Fruit fly (Drosophila melanogaster): ENCODE results near the gene RhoGEF64C.

The RhoGEF64C gene

DNA sequence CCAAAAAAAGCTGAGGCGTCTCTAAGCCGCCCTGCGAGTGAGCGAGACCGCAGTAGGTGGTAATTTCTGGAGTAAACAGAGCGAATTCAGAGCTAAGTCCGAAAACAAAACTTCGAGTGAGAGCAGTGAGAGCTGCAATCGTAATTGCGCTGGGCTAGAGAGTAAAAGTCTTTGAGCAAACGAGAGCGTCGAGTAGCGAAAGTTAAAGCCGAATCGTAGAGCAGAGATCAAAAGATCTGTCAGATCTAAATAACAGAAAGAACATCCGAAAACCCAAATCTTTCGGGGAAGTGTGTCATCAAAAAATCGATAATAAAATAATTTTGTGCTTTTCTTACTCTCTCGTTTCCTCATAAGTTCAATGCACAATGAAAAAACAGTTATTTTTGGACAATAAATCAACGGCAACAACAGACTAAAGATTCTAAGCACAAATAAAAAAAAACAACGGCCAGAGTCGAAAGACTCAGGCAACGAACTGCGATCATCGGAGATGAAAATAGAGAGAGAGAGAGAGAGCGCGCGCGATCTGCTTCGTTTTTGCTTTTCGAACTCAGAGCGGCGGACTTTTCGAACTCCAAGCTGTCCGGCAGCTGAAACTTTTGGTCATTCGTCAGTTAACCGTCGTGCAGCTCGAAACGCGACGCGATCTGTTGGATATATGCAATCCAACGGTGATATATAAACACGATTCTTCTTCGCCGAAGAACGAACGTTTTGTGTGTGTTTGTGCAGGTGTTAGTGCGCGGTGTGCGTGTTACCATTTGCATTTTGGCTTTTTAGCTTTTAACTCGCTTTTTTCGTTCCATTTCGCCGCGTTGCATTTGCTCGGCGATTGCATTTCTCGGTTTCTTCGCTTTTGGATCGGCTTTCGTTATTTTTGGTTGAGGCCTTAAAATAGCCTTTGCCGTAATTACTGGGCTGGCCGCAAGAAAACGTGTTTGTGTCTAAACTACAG lies at the start of gene RhoGEF64C:
Gene RhoGEF64C, plus strand, starts transcription at position 607 of the 958 bp plus-strand sequence.
- TF ChIP-seq CG17801 (GFP tag; optimal IDR thresholded peaks at IDR 0.05; ENCODE audit: partially characterized antibody), result no peak

- TF ChIP-seq CG17801 (GFP tag; optimal IDR thresholded peaks at IDR 0.05; ENCODE audit: partially characterized antibody), result no peak
Measured at dm6 chr3L:4647976-4648375, 44.6 kb upstream of the RhoGEF64C start, which contains the start of gene TTLL1B. TTLL1B (plus strand) TSS chr3L:4648276.

dm6 chr3L:4667289-4667688 lies 25.3 kb upstream of the RhoGEF64C start, which contains the start of gene CG32236:
CG32236 (minus strand) TSS chr3L:4667389.
- TF ChIP-seq CG17801 (GFP tag; optimal IDR thresholded peaks at IDR 0.05; ENCODE audit: partially characterized antibody), result no peak

DNA sequence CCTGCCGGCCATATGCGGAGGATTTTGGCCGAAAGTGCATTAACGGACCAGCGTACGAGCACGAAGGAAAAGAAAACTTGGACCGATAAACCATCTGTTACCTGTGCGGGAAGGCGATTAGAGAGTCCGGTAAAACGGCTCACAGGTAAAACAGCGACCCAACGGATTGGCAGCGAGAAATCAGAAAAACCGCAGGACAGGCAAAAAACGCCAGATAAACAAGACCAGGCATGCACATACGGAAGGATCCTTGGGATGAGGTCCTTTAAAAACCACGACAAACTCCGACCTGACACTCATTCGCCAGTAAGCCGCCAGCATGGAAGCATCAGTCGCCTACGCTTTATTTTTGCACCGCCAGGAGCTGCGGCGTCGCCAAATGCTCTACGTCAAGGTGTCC lies 15.1 kb upstream of the RhoGEF64C start, which contains the start of gene CG34266:
Gene CG34266, plus strand, starts transcription at position 301 of the 400 bp plus-strand sequence.
- no peak for TF ChIP-seq CG17801 (GFP tag; optimal IDR thresholded peaks at IDR 0.05; ENCODE audit: partially characterized antibody)

- no peak for TF ChIP-seq CG17801 (GFP tag; optimal IDR thresholded peaks at IDR 0.05; ENCODE audit: partially characterized antibody)
Measured at dm6 chr3L:4679063-4679462, 13.5 kb upstream of the RhoGEF64C start.

- TF ChIP-seq CG17801 (GFP tag; optimal IDR thresholded peaks at IDR 0.05; ENCODE audit: partially characterized antibody), result no peak
Measured at dm6 chr3L:4684622-4685276, 7.8 kb upstream of the RhoGEF64C start.

DNA sequence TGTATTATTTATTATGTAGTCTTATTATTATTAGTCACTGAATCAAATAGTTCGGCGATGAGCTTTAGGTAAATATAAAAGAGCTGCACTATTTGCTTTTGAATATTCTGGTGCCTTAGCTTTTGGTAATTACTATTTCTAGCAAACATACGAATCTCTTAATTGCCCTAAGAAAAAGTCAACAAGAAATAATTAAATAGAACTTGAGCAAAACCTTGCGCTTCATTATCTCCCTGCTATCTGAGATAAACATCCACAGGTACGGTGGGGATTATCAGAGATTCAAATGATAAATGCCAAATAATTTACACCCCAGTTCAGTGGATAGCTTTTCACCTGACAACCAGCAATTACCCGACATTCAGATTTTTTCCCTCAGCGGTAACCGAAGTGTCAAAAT lies 6.5 kb upstream of the RhoGEF64C start:
- TF ChIP-seq CG17801 (GFP tag; optimal IDR thresholded peaks at IDR 0.05; ENCODE audit: partially characterized antibody), result no peak

- no peak for TF ChIP-seq CG17801 (GFP tag; optimal IDR thresholded peaks at IDR 0.05; ENCODE audit: partially characterized antibody)
Measured at dm6 chr3L:4686609-4687008, 6.0 kb upstream of the RhoGEF64C start.

dm6 chr3L:4687133-4687532 lies 5.5 kb upstream of the RhoGEF64C start, which contains the start of gene axo:
axo (minus strand) TSS chr3L:4687317.
- TF ChIP-seq CG17801 (GFP tag; optimal IDR thresholded peaks at IDR 0.05; ENCODE audit: partially characterized antibody), result no peak

dm6 chr3L:4688674-4689073 lies 3.9 kb upstream of the RhoGEF64C start, which contains the start of gene CG7514:
CG7514 (minus strand) TSS chr3L:4688774.
- no peak for TF ChIP-seq CG17801 (GFP tag; optimal IDR thresholded peaks at IDR 0.05; ENCODE audit: partially characterized antibody)

- no peak for TF ChIP-seq CG17801 (GFP tag; optimal IDR thresholded peaks at IDR 0.05; ENCODE audit: partially characterized antibody)
Measured at dm6 chr3L:4689970-4690369, 2.6 kb upstream of the RhoGEF64C start, which contains the start of gene CG18418. CG18418 (minus strand) TSS chr3L:4690070.

- no peak for TF ChIP-seq CG17801 (GFP tag; optimal IDR thresholded peaks at IDR 0.05; ENCODE audit: partially characterized antibody)
Measured at dm6 chr3L:4690698-4691097, 1.9 kb upstream of the RhoGEF64C start.

- no peak for TF ChIP-seq CG17801 (GFP tag; optimal IDR thresholded peaks at IDR 0.05; ENCODE audit: partially characterized antibody)
Measured at dm6 chr3L:4691775-4692174, 808 bp upstream of the RhoGEF64C start.

dm6 chr3L:4694823-4695222 lies 2.2 kb downstream of the RhoGEF64C start, which contains the start of gene CG15876:
CG15876 (minus strand) TSS chr3L:4694845.
- no peak for TF ChIP-seq CG17801 (GFP tag; optimal IDR thresholded peaks at IDR 0.05; ENCODE audit: partially characterized antibody)

DNA sequence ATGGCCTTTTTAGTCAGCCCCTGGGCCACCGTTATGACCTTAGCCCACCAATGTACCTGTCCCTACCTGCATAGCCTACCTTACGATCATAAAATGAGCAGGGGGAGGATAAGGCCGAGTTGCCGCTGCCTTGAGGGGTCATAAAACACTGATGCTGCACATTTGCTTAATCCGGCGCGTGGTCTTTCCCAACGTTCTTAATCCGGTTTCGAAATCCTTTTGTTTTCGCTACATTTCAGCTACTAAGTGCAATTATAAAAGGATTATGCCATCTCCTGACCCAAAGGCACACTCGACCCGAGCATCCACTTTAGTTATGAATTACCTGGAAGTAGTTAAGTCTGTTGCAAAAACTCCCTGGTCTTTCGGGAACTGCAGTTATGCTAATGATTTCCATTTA lies 3.8 kb downstream of the RhoGEF64C start:
- TF ChIP-seq CG17801 (GFP tag; optimal IDR thresholded peaks at IDR 0.05; ENCODE audit: partially characterized antibody), result no peak

Data from ovary, adult (tissue).